Worm (Caenorhabditis elegans) whole organism, young adult: Measurements from ENCODE around the gene pas-1.

Experiments
- B0035.1 ChIP-seq: sonication (generic microtip); optimal IDR thresholded peaks from 2 replicates; lab custom pipeline; 2016; ENCODE audit warnings: missing genetic modification characterization, mild to moderate bottlenecking, missing compliant biosample characterization, missing genotype, missing genetic modification reagents
- B0261.1 ChIP-seq: sonication (generic microtip); optimal IDR thresholded peaks from 2 replicates; lab custom pipeline; 2016; ENCODE audit warnings: mild to moderate bottlenecking, missing genetic modification characterization, moderate library complexity, missing compliant biosample characterization
- C17E4.6 ChIP-seq: fragments of 200-800 bp; sonication (Bioruptor generic); IDR thresholded peaks from 2 replicates; pipeline ENCODE4 v1.3.6; 2022; ENCODE audit warnings: missing genetic modification reagents, missing genetic modification characterization, missing compliant biosample characterization
- D2030.7 ChIP-seq: fragments of 200-800 bp; sonication (Bioruptor generic); IDR thresholded peaks from 2 replicates; pipeline ENCODE4 v1.3.6; 2022; ENCODE audit warnings: missing genetic modification reagents, missing genetic modification characterization, missing compliant biosample characterization
- F22D6.2 ChIP-seq: sonication (generic microtip); optimal IDR thresholded peaks from 2 replicates; lab custom pipeline; 2016; ENCODE audit warnings: mild to moderate bottlenecking, missing genetic modification characterization, missing compliant biosample characterization
- F23B12.7 ChIP-seq: sonication (generic microtip); optimal IDR thresholded peaks from 2 replicates; lab custom pipeline; 2017; ENCODE audit warnings: missing genetic modification characterization, mild to moderate bottlenecking, missing compliant biosample characterization, antibody characterized with exemption, moderate library complexity; ENCODE audit not compliant: insufficient read depth
- F33H1.4 ChIP-seq: fragments of 200-800 bp; sonication (Bioruptor generic); IDR thresholded peaks from 2 replicates; pipeline ENCODE4 v1.3.6; 2022; ENCODE audit warnings: missing genetic modification reagents, missing genetic modification characterization, missing compliant biosample characterization
- K12H6.12 ChIP-seq: fragments of 200-800 bp; sonication (Bioruptor generic); optimal IDR thresholded peaks from 2 replicates; lab custom pipeline; 2018; ENCODE audit warnings: mild to moderate bottlenecking, missing genetic modification characterization, missing compliant biosample characterization
- T07F8.4 ChIP-seq: sonication (generic microtip); optimal IDR thresholded peaks from 2 replicates; lab custom pipeline; 2016; ENCODE audit warnings: mild to moderate bottlenecking, missing genetic modification characterization, moderate library complexity, missing compliant biosample characterization
- T26A5.8 ChIP-seq: sonication (generic microtip); optimal IDR thresholded peaks from 2 replicates; lab custom pipeline; 2016; ENCODE audit warnings: missing genetic modification characterization, missing compliant biosample characterization
- ama-1 ChIP-seq, 3 experiments: fragments of 150-350 bp in 1 of 3; sonication (generic microtip) in 2 of 3; optimal IDR thresholded peaks; 2 replicates each; lab custom pipeline; 2014 to 2018; ENCODE audit warnings: missing biosample characterization in 2 of 3, missing genetic modification characterization in 2 of 3, missing genetic modification reagents in 2 of 3
- aptf-2 ChIP-seq: fragments of 200-800 bp; sonication (Bioruptor generic); conservative IDR thresholded peaks from 2 replicates; pipeline ENCODE4 v1.3.6; 2022; ENCODE audit warnings: missing genetic modification reagents, missing genetic modification characterization, missing compliant biosample characterization
- aptf-3 ChIP-seq: fragments of 200-800 bp; sonication (Bioruptor generic); IDR thresholded peaks from 2 replicates; pipeline ENCODE4 v1.3.6; 2022; ENCODE audit warnings: missing genetic modification characterization, missing compliant biosample characterization
- athp-1 ChIP-seq: sonication (generic microtip); optimal IDR thresholded peaks from 2 replicates; lab custom pipeline; 2017; ENCODE audit warnings: mild to moderate bottlenecking, missing genetic modification characterization, missing compliant biosample characterization
- ceh-79 ChIP-seq: sonication (generic microtip); optimal IDR thresholded peaks from 2 replicates; lab custom pipeline; 2017; ENCODE audit warnings: mild to moderate bottlenecking, missing genetic modification characterization, missing compliant biosample characterization
- dpff-1 ChIP-seq: sonication (generic microtip); optimal IDR thresholded peaks from 2 replicates; lab custom pipeline; 2017; ENCODE audit warnings: mild to moderate bottlenecking, missing genetic modification characterization, missing compliant biosample characterization
- efl-1 ChIP-seq: fragments of 150-350 bp; optimal IDR thresholded peaks from 2 replicates; lab custom pipeline; 2014; ENCODE audit warnings: missing biosample characterization, missing genetic modification reagents, missing genetic modification characterization
- egl-44 ChIP-seq: fragments of 200-800 bp; sonication (Bioruptor generic); IDR thresholded peaks from 2 replicates; pipeline ENCODE4 v1.3.6; 2022; ENCODE audit warnings: missing genetic modification reagents, missing genetic modification characterization, missing compliant biosample characterization
- egrh-3 ChIP-seq: fragments of 200-800 bp; sonication (Bioruptor generic); IDR thresholded peaks from 2 replicates; pipeline ENCODE4 v1.3.6; 2022; ENCODE audit warnings: missing genetic modification reagents, missing genetic modification characterization, missing compliant biosample characterization
- hlh-12 ChIP-seq: sonication (generic microtip); optimal IDR thresholded peaks from 2 replicates; lab custom pipeline; 2016; ENCODE audit warnings: missing genetic modification characterization, missing compliant biosample characterization
- hrde-1 ChIP-seq: sonication (generic microtip); optimal IDR thresholded peaks from 2 replicates; lab custom pipeline; 2016; ENCODE audit warnings: missing genetic modification characterization, mild to moderate bottlenecking, missing compliant biosample characterization, moderate library complexity, missing genotype, missing genetic modification reagents, borderline replicate concordance
- hsf-1 ChIP-seq: fragments of 200-800 bp; sonication (Bioruptor generic); IDR thresholded peaks from 2 replicates; pipeline ENCODE4 v1.3.6; 2022; ENCODE audit warnings: missing genetic modification reagents, missing genetic modification characterization, missing compliant biosample characterization
- let-526 ChIP-seq: fragments of 200-800 bp; sonication (Bioruptor generic); IDR thresholded peaks from 2 replicates; pipeline ENCODE4 v1.3.6; 2022; ENCODE audit warnings: missing genetic modification reagents, missing genetic modification characterization, missing compliant biosample characterization
- lin-40 ChIP-seq: sonication (generic microtip); optimal IDR thresholded peaks from 2 replicates; lab custom pipeline; 2016; ENCODE audit warnings: missing genetic modification characterization, mild to moderate bottlenecking, missing compliant biosample characterization, missing genotype, missing genetic modification reagents
- madf-10 ChIP-seq: sonication (generic microtip); optimal IDR thresholded peaks from 2 replicates; lab custom pipeline; 2016; ENCODE audit warnings: mild to moderate bottlenecking, missing genetic modification characterization, missing compliant biosample characterization
- madf-6 ChIP-seq: fragments of 200-800 bp; sonication (Bioruptor generic); IDR thresholded peaks from 2 replicates; pipeline ENCODE4 v1.3.6; 2022; ENCODE audit warnings: missing genetic modification reagents, missing genetic modification characterization, missing compliant biosample characterization
- mcd-1 ChIP-seq: fragments of 200-800 bp; sonication (Bioruptor generic); IDR thresholded peaks from 2 replicates; pipeline ENCODE4 v1.3.6; 2022; ENCODE audit warnings: missing genetic modification reagents, missing genetic modification characterization, missing compliant biosample characterization
- nfyb-1 ChIP-seq: fragments of 200-800 bp; sonication (Bioruptor generic); IDR thresholded peaks from 2 replicates; pipeline ENCODE4 v1.3.6; 2022; ENCODE audit warnings: missing genetic modification reagents, missing genetic modification characterization, missing compliant biosample characterization
- nhr-120 ChIP-seq: fragments of 200-800 bp; sonication (Bioruptor generic); IDR thresholded peaks from 2 replicates; pipeline ENCODE4 v1.3.6; 2022; ENCODE audit warnings: missing genetic modification characterization, missing compliant biosample characterization
- nhr-27 ChIP-seq: fragments of 200-800 bp; sonication (Bioruptor generic); optimal IDR thresholded peaks from 2 replicates; lab custom pipeline; 2018; ENCODE audit warnings: mild to moderate bottlenecking, missing genetic modification characterization, moderate library complexity, missing compliant biosample characterization
- nhr-80 ChIP-seq: sonication (generic microtip); optimal IDR thresholded peaks from 2 replicates; lab custom pipeline; 2016; ENCODE audit warnings: missing genetic modification characterization, missing compliant biosample characterization
- rcor-1 ChIP-seq: fragments of 200-800 bp; sonication (Bioruptor generic); IDR thresholded peaks from 2 replicates; pipeline ENCODE4 v1.3.6; 2022; ENCODE audit warnings: missing genetic modification reagents, missing genetic modification characterization, missing compliant biosample characterization
- repo-1 ChIP-seq: sonication (generic microtip); optimal IDR thresholded peaks from 2 replicates; lab custom pipeline; 2017; ENCODE audit warnings: mild to moderate bottlenecking, missing genetic modification characterization, missing compliant biosample characterization
- sdz-38 ChIP-seq: sonication (generic microtip); optimal IDR thresholded peaks from 2 replicates; lab custom pipeline; 2016; ENCODE audit warnings: missing genotype, missing genetic modification characterization, missing compliant biosample characterization
- sea-2 ChIP-seq: fragments of 200-800 bp; sonication (Bioruptor generic); IDR thresholded peaks from 2 replicates; pipeline ENCODE4 v1.3.6; 2022; ENCODE audit warnings: missing genetic modification characterization, missing compliant biosample characterization
- snpc-1.1 ChIP-seq: sonication (generic microtip); optimal IDR thresholded peaks from 2 replicates; lab custom pipeline; 2017; ENCODE audit warnings: missing genetic modification characterization, mild to moderate bottlenecking, missing compliant biosample characterization, antibody characterized with exemption, moderate library complexity, missing genotype, missing genetic modification reagents; ENCODE audit not compliant: insufficient read depth
- snpc-1.3 ChIP-seq: sonication (generic microtip); optimal IDR thresholded peaks from 2 replicates; lab custom pipeline; 2017; ENCODE audit warnings: missing genetic modification characterization, mild to moderate bottlenecking, missing compliant biosample characterization, antibody characterized with exemption, moderate library complexity, missing genotype, missing genetic modification reagents; ENCODE audit not compliant: insufficient read depth
- snpc-3.4 ChIP-seq: sonication (generic microtip); optimal IDR thresholded peaks from 2 replicates; lab custom pipeline; 2017; ENCODE audit warnings: missing genetic modification characterization, mild to moderate bottlenecking, missing compliant biosample characterization, antibody characterized with exemption, moderate library complexity, missing genotype, missing genetic modification reagents
- tbx-9 ChIP-seq: sonication (generic microtip); optimal IDR thresholded peaks from 2 replicates; lab custom pipeline; 2016; ENCODE audit warnings: borderline replicate concordance, missing genetic modification characterization, inconsistent platforms, missing compliant biosample characterization
- unc-130 ChIP-seq: sonication (generic microtip); optimal IDR thresholded peaks from 2 replicates; lab custom pipeline; 2016; ENCODE audit warnings: missing genetic modification reagents, missing genetic modification characterization, missing compliant biosample characterization
- unc-62 ChIP-seq: fragments of 150-350 bp; optimal IDR thresholded peaks from 2 replicates; lab custom pipeline; 2014; ENCODE audit warnings: missing biosample characterization, missing genetic modification reagents, missing genetic modification characterization
- ztf-18 ChIP-seq: sonication (generic microtip); optimal IDR thresholded peaks from 2 replicates; lab custom pipeline; 2016; ENCODE audit warnings: missing genotype, mild to moderate bottlenecking, missing genetic modification characterization, missing compliant biosample characterization
- ztf-25 ChIP-seq: fragments of 200-800 bp; sonication (Bioruptor generic); IDR thresholded peaks from 2 replicates; pipeline ENCODE4 v1.3.6; 2022; ENCODE audit warnings: missing genetic modification reagents, missing genetic modification characterization, missing compliant biosample characterization
- ztf-26 ChIP-seq: sonication (generic microtip); optimal IDR thresholded peaks from 2 replicates; lab custom pipeline; 2017; ENCODE audit warnings: missing genetic modification characterization, missing compliant biosample characterization
- ztf-28 ChIP-seq: fragments of 200-800 bp; sonication (Bioruptor generic); IDR thresholded peaks from 2 replicates; pipeline ENCODE4 v1.3.6; 2022; ENCODE audit warnings: missing genetic modification reagents, missing genetic modification characterization, missing compliant biosample characterization

Gene pas-1

DNA sequence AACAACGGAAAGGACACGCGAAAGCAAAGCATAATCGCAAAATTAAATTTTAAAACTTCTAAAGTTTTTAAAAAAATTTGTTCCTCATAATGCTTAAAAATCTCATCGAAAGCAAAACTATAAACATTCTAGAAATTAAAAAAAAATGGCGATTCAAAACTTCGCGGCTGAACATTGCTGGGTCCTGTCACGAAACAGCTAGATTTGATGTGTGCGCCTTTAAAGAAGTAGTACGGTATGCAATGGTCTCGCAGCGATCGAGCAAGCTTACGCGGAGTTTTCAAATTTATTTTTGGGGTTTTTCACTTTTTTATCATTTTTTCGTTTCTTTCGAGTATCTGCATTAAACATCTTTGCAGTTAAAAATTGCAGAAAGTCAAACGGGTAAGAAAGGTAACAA lies 34.7 kb upstream of the pas-1 start, which contains the start of gene coh-3 (continued):
- TF ChIP-seq hsf-1 (GFP tag; lab: Robert Waterston, UW), result peak; percentile 93
- peak; percentile 87 for TF ChIP-seq snpc-1.1
- TF ChIP-seq B0035.1 (tag; lab: Kevin White, UChicago), result no peak
- no peak for TF ChIP-seq madf-10 (tag; lab: Kevin White, UChicago)
- TF ChIP-seq efl-1 (GFP tag; lab: Kevin White, UChicago), result peak; percentile 96
- TF ChIP-seq egl-44 (GFP tag; lab: Robert Waterston, UW), result no peak
- TF ChIP-seq F22D6.2 (tag; lab: Kevin White, UChicago), result no peak
- no peak for TF ChIP-seq nhr-27 (tag; lab: Kevin White, UChicago)
- peak; percentile 53; the same call in 1 of the 2 replicates for TF ChIP-seq ztf-28
- TF ChIP-seq aptf-3 (GFP tag; lab: Robert Waterston, UW), result no peak
- peak; percentile 78; the same call in 1 of the 2 replicates for TF ChIP-seq C17E4.6
- TF ChIP-seq repo-1 (tag; lab: Kevin White, UChicago), result no peak
- TF ChIP-seq aptf-2 (GFP tag; lab: Robert Waterston, UW), result peak; percentile 65; the same call in 1 of the 2 replicates
- TF ChIP-seq sea-2 (GFP tag; lab: Robert Waterston, UW), result no peak
- peak; percentile 95 for TF ChIP-seq D2030.7 (GFP tag; lab: Robert Waterston, UW)
- peak; percentile 95 for TF ChIP-seq snpc-3.4 (tag; lab: Kevin White, UChicago)
- TF ChIP-seq athp-1 (tag; lab: Kevin White, UChicago), result peak; percentile 25
- no peak for TF ChIP-seq tbx-9 (tag; lab: Kevin White, UChicago)
- TF ChIP-seq rcor-1 (GFP tag; lab: Robert Waterston, UW), result peak; percentile 76
- TF ChIP-seq let-526 (GFP tag; lab: Robert Waterston, UW), result no peak
- no peak for TF ChIP-seq ama-1 (optimal IDR thresholded peaks at IDR 0.05; lab: Kevin White, UChicago)
- TF ChIP-seq ama-1 (GFP tag; optimal IDR thresholded peaks at IDR 0.05; lab: Kevin White, UChicago), result no peak
- no peak for TF ChIP-seq T26A5.8 (tag; lab: Kevin White, UChicago)
- TF ChIP-seq ceh-79 (tag; lab: Kevin White, UChicago), result no peak
- no peak for TF ChIP-seq nhr-80 (tag; lab: Kevin White, UChicago)
- no peak for TF ChIP-seq lin-40
- TF ChIP-seq dpff-1 (tag; lab: Kevin White, UChicago), result no peak
- no peak for TF ChIP-seq B0261.1 (tag; lab: Kevin White, UChicago)
- peak; percentile 99 for TF ChIP-seq F33H1.4 (GFP tag; lab: Robert Waterston, UW)
- peak; percentile 63 for TF ChIP-seq mcd-1 (GFP tag; lab: Robert Waterston, UW)
- TF ChIP-seq nhr-120, result no peak

DNA sequence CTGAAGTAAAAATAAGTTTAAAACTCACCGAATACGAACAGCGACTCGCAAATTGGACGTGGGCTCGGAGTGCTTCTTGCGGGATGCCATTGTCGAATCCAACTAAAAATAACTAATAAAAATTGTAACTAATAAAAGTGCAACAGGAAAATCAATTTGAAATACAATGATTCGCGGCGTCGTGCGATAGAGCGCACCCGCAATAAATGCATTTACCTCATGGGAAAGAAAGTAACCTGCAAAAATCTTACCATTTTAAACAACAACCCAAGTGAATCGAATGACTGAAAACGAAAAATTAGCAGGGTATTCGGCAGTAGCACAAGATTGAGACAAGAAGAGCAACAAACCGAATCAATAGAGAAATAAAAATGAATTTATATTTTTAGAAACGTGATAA lies 34.2 kb upstream of the pas-1 start, which contains the start of gene bmk-1:
TSS of gene bmk-1 (minus strand) at position 359 of the 400 bp plus-strand sequence.
- no peak for TF ChIP-seq unc-62
- TF ChIP-seq aptf-2 (GFP tag; lab: Robert Waterston, UW), result 0 out of 2 replicates have a peak, but pooled peaks have one; percentile 36
- TF ChIP-seq hrde-1 (tag; lab: Kevin White, UChicago), result no peak
- peak; percentile 6; the same call in 1 of the 2 replicates for TF ChIP-seq mcd-1 (GFP tag; lab: Robert Waterston, UW)
- TF ChIP-seq madf-6, result 0 out of 2 replicates have a peak, but pooled peaks have one; percentile 32
- TF ChIP-seq efl-1 (GFP tag; lab: Kevin White, UChicago), result peak; percentile 21

DNA sequence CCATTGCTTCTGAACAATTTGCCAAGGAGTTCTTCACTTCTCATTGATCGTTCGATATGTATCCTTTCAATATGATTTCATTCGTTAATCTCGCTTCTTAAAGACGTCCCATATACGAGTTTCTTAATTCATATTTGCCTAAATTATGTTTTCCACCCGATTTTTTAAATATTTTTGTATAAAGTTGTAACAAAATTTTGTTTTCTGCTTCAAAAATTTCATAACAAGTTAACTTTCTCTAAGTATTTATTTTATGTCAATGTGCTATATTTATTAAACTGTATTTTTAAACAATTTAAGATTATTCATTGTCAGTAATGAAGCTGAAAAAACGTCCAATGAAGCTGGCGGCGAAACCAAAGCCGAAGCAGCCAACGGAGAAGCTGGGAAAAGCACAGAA lies 27.0 kb upstream of the pas-1 start, which contains the start of gene F23B12.7:
TSS of gene F23B12.7 (plus strand) at position 301 of the 400 bp plus-strand sequence.
- TF ChIP-seq nhr-27 (tag; lab: Kevin White, UChicago), result no peak
- TF ChIP-seq tbx-9 (tag; lab: Kevin White, UChicago), result no peak
- TF ChIP-seq K12H6.12, result no peak
- TF ChIP-seq T07F8.4, result no peak
- TF ChIP-seq nfyb-1 (GFP tag; lab: Robert Waterston, UW), result no peak
- TF ChIP-seq F23B12.7 (tag; lab: Kevin White, UChicago), result no peak
- TF ChIP-seq F22D6.2 (tag; lab: Kevin White, UChicago), result no peak
- no peak for TF ChIP-seq ztf-25 (GFP tag; lab: Robert Waterston, UW)
- no peak for TF ChIP-seq hlh-12 (tag; lab: Kevin White, UChicago)
- no peak for TF ChIP-seq snpc-1.3 (tag; lab: Kevin White, UChicago)
- no peak for TF ChIP-seq aptf-3 (GFP tag; lab: Robert Waterston, UW)
- no peak for TF ChIP-seq ztf-18 (tag; lab: Kevin White, UChicago)
- no peak for TF ChIP-seq unc-130
- TF ChIP-seq ztf-26 (tag; lab: Kevin White, UChicago), result no peak
- no peak for TF ChIP-seq egrh-3 (GFP tag; lab: Robert Waterston, UW)
- TF ChIP-seq sdz-38, result no peak
